Worm (Caenorhabditis elegans): ENCODE data around the gene F44F4.10.

DNA sequence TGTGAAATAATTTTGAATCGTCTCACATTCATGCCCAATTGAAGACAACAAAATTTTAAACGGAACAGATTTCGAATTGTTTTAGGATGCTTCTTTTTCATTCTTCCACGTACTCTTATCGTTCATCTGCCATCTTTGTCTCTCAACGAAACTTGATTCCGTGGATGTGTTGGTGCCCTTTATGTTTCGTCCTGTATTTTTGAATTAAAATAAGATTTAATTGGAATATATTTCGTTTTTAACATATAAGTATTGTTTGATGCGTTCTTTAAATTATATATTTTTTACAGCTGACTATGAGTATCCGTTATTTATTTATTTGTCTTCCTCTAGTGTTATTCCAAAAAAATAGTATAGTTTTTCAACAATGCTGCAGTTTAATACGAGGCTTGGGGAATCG lies 15.0 kb downstream of the F44F4.10 start, which contains the start of gene gly-1:
- TF ChIP-seq lsy-2 (tag; optimal IDR thresholded peaks at IDR 0.05) (no peak), ama-1 (optimal IDR thresholded peaks at IDR 0.05) (no peak), nhr-77 (tag; optimal IDR thresholded peaks at IDR 0.05) (no peak), snpc-4 (tag; optimal IDR thresholded peaks at IDR 0.05) (no peak), ceh-82 (tag; optimal IDR thresholded peaks at IDR 0.05) (no peak)

Data from whole organism, L1 larva.